Worm (Caenorhabditis elegans): ENCODE measurements around the gene C04E6.4.

C04E6.4 gene

ce11 chrV:5901833-5902232 is 5.4 kb upstream of the C04E6.4 start, which contains the start of gene C04E6.5:
TSS of gene C04E6.5 (plus strand) at chrV:5902133.
- TF ChIP-seq nhr-76 (tag; optimal IDR thresholded peaks at IDR 0.05): no peak
- TF ChIP-seq ceh-83 (GFP tag; optimal IDR thresholded peaks at IDR 0.05): no peak
- no peak for TF ChIP-seq pha-4 (tag; optimal IDR thresholded peaks at IDR 0.05)
- no peak for TF ChIP-seq ceh-43 (GFP tag; optimal IDR thresholded peaks at IDR 0.05)
- no peak for TF ChIP-seq hlh-1 (tag; optimal IDR thresholded peaks at IDR 0.05)
- no peak for TF ChIP-seq drap-1 (GFP tag; optimal IDR thresholded peaks at IDR 0.05)
- no peak for TF ChIP-seq elt-3 (tag; optimal IDR thresholded peaks at IDR 0.05)
- no peak for TF ChIP-seq elt-1 (tag; optimal IDR thresholded peaks at IDR 0.05; ENCODE audit: borderline replicate concordance, insufficient read depth)
- TF ChIP-seq flh-1 (GFP tag; optimal IDR thresholded peaks at IDR 0.05): no peak

DNA sequence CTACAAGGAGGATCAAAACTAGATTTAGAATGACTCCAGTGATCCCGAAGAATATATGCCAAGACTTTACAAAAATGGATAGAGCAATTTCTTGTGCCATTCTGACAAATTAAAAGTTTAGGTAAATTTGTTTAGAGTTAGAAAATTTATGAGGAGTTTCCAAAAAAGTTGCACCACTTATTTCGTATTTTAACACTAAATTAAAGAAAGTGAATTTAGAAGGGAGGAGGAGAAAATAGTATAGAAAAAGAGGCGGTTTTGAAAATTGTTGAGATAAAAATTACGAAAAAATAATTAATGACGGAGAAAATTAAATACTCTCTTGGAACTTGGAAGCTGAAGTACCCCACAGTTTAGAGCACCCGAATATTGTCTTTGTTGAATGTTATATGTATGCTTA is 938 bp upstream of the C04E6.4 start, which contains the start of gene srd-15:
srd-15 (minus strand) TSS at position 101 of the 400 bp plus-strand sequence.
- TF ChIP-seq zip-8 (tag; optimal IDR thresholded peaks at IDR 0.05): no peak
- TF ChIP-seq mls-2 (tag; optimal IDR thresholded peaks at IDR 0.05): no peak

ce11 chrV:5912426-5912825 is 5.2 kb downstream of the C04E6.4 start, which contains the start of gene C04E6.13:
TSS of gene C04E6.13 (plus strand) at chrV:5912726.
- no peak for TF ChIP-seq drap-1 (GFP tag; optimal IDR thresholded peaks at IDR 0.05)
- no peak for TF ChIP-seq unc-39 (tag; optimal IDR thresholded peaks at IDR 0.05)
- TF ChIP-seq flh-1 (GFP tag; optimal IDR thresholded peaks at IDR 0.05): no peak
- no peak for TF ChIP-seq cnd-1 (tag; optimal IDR thresholded peaks at IDR 0.05)

DNA sequence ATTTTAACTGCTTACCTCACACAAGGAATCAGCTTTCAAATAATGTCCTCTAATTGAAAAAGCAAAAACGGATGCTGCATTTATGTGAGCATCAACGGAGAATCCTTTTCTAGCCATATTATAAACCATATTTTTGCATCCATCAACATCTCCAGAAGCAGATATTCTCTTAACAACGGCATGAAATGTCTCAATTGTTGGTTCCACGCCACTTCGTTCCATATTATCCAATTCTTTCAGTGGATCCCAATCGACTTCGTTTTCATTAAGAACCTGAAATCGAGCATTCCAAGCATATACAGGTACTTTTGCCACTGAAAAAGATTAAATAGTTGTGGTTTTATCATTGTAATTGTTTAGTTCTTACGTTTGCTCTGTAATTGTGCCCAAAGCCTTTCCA is 9.7 kb downstream of the C04E6.4 start:
- TF ChIP-seq bed-3 (GFP tag; optimal IDR thresholded peaks at IDR 0.05): no peak
- no peak for TF ChIP-seq nhr-76 (tag; optimal IDR thresholded peaks at IDR 0.05)
- no peak for TF ChIP-seq pha-4 (tag; optimal IDR thresholded peaks at IDR 0.05)
- TF ChIP-seq elt-3 (tag; optimal IDR thresholded peaks at IDR 0.05): no peak
- TF ChIP-seq ces-1 (GFP tag; optimal IDR thresholded peaks at IDR 0.05): no peak
- no peak for TF ChIP-seq unc-120 (tag; optimal IDR thresholded peaks at IDR 0.05; ENCODE audit: poor library complexity, severe bottlenecking)
- TF ChIP-seq elt-1 (tag; optimal IDR thresholded peaks at IDR 0.05; ENCODE audit: borderline replicate concordance, insufficient read depth): no peak
- TF ChIP-seq ceh-83 (GFP tag; optimal IDR thresholded peaks at IDR 0.05): no peak
- TF ChIP-seq ceh-39 (tag; optimal IDR thresholded peaks at IDR 0.05): no peak
- TF ChIP-seq flh-1 (GFP tag; optimal IDR thresholded peaks at IDR 0.05): no peak
- TF ChIP-seq blmp-1 (tag; optimal IDR thresholded peaks at IDR 0.05): no peak
- TF ChIP-seq sptf-1 (tag; optimal IDR thresholded peaks at IDR 0.05): no peak
- no peak for TF ChIP-seq drap-1 (GFP tag; optimal IDR thresholded peaks at IDR 0.05)
- no peak for TF ChIP-seq ztf-11 (tag; optimal IDR thresholded peaks at IDR 0.05)

DNA sequence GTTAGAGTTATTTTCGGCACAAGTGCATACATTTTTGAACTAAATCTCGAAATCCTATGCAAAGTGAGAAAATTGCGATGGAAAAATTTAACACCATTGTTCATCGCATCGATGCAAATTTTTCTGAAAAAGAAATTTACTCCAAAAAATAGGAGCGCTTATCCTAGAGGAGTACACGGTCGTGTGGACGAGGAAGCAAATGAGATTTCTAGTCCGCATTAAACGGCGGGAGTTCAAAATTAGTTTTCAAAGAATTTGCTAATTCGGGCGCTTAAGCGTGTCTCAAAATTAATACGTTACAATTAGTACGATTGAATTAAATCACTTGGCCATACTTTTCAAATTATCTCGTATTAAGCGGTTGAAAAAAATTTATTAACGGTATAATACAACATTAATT is 10.5 kb downstream of the C04E6.4 start, which contains the start of gene lrpr-1:
lrpr-1 (minus strand) TSS at position 185 of the 400 bp plus-strand sequence.
- TF ChIP-seq lin-13 (tag; optimal IDR thresholded peaks at IDR 0.05): no peak
- no peak for TF ChIP-seq tbx-8 (GFP tag; optimal IDR thresholded peaks at IDR 0.05)
- TF ChIP-seq nhr-237 (tag; optimal IDR thresholded peaks at IDR 0.05): peak; percentile 15
- TF ChIP-seq flh-1 (GFP tag; optimal IDR thresholded peaks at IDR 0.05): no peak
- TF ChIP-seq blmp-1 (tag; optimal IDR thresholded peaks at IDR 0.05): no peak
- TF ChIP-seq mep-1 (tag; optimal IDR thresholded peaks at IDR 0.05): peak; percentile 30

DNA sequence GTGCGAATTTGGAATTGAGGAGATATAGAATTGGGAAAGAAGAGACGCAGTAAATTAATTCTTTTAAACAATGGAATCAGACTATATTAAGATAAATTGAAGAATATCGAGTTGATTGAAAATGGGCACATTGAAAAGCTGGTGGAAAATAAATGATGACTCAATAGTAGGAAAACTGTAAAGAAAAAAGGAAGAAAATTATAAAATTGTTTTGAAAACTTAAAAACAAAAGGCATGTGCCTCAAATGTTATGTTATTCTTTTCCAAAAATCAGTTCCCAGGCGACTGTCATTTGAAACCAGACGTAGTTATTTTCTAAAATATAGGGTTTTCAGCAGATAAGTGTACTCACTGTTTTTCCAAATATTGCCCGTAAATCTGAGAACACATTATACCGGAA is 12.7 kb downstream of the C04E6.4 start, which contains the start of gene C04E6.12:
C04E6.12 (minus strand) TSS at position 101 of the 400 bp plus-strand sequence.
- TF ChIP-seq bed-3 (GFP tag; optimal IDR thresholded peaks at IDR 0.05) (no peak), snpc-4 (tag; optimal IDR thresholded peaks at IDR 0.05) (no peak), nhr-28 (tag; optimal IDR thresholded peaks at IDR 0.05) (no peak), tbx-8 (GFP tag; optimal IDR thresholded peaks at IDR 0.05) (no peak), hlh-1 (tag; optimal IDR thresholded peaks at IDR 0.05) (no peak), lsy-2 (tag; optimal IDR thresholded peaks at IDR 0.05) (no peak)

- TF ChIP-seq pha-4 (tag; optimal IDR thresholded peaks at IDR 0.05) (no peak), ceh-83 (GFP tag; optimal IDR thresholded peaks at IDR 0.05) (no peak), tbx-8 (GFP tag; optimal IDR thresholded peaks at IDR 0.05) (no peak), drap-1 (GFP tag; optimal IDR thresholded peaks at IDR 0.05) (no peak), snpc-4 (tag; optimal IDR thresholded peaks at IDR 0.05) (no peak), elt-3 (tag; optimal IDR thresholded peaks at IDR 0.05) (no peak), lin-32 (GFP tag; optimal IDR thresholded peaks at IDR 0.05) (no peak), blmp-1 (tag; optimal IDR thresholded peaks at IDR 0.05) (no peak), M03D4.4 (tag; optimal IDR thresholded peaks at IDR 0.05) (no peak), hlh-1 (tag; optimal IDR thresholded peaks at IDR 0.05) (no peak), sem-2 (GFP tag; optimal IDR thresholded peaks at IDR 0.05) (no peak), nhr-2 (tag; optimal IDR thresholded peaks at IDR 0.05) (no peak)
Measured at ce11 chrV:5921761-5922160, 14.6 kb downstream of the C04E6.4 start.

All from whole organism, mixed stage, embryonic.